Fruit fly (Drosophila melanogaster): ENCODE data around the gene Nek2.

DNA sequence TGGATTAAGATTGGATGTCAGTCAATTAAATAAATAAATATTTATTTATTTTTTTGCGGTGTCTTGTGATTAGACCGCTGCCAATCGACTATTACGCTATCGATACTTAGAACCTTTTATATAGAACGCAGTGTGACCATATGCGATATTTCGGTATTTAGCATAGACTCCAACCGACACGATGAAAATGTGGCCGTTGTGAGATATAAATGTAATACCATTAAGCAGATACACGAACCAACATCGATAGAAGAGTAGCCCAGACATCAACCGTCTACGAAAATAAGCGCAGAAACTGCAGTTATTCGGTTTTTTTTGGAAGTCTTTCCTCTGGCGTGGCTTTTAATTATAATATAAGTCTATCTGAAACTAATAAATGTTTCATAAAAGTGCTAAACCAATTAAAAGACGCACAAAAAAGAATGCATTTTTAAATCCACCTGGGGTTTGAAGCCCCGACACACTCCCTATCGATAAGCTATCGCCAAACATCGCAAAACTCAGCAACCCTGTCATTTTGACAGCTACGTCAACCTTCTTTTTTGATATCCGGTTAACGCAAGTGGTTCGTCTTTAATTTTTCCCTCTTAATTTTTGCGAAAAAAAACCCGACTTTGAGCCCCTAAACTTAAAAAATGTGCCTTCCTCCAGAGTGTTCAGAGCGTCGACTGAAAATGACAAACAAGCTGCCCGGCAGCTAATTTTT, 41.9 kb upstream of the Nek2 start, which contains the start of the genes Dhdds and RpS14a:
- TF ChIP-seq lz (GFP tag; optimal IDR thresholded peaks at IDR 0.05) (peak; percentile 70), CG11294 (GFP tag; IDR thresholded peaks at IDR 0.05) (no peak), vri (GFP tag; optimal IDR thresholded peaks at IDR 0.05) (peak; percentile 17), CG6808 (GFP tag; optimal IDR thresholded peaks at IDR 0.05) (peak; percentile 44), CG6854 (GFP tag; optimal IDR thresholded peaks at IDR 0.05) (peak; percentile 74), cyc (GFP tag; optimal IDR thresholded peaks at IDR 0.05) (peak; percentile 44), Sox102F (GFP tag; optimal IDR thresholded peaks at IDR 0.05) (peak; percentile 46), CG11902 (GFP tag; optimal IDR thresholded peaks at IDR 0.05) (no peak)

Measured in whole organism, prepupa.